Worm (Caenorhabditis elegans) whole organism, L1 larva: Measurements from ENCODE around the gene cth-2.

Source experiments
- ces-1 ChIP-seq: fragments of 150-350 bp; optimal IDR thresholded peaks from 2 replicates; lab custom pipeline; 2014; ENCODE audit warnings: missing biosample characterization, missing genetic modification reagents, missing genetic modification characterization
- dpl-1 ChIP-seq, 3 experiments: fragments of 150-350 bp in 2 of 3; sonication (generic microtip) in 1 of 3; optimal IDR thresholded peaks; 2 replicates each; lab custom pipeline; 2014 to 2017; ENCODE audit warnings: missing biosample characterization in 3 of 3, missing genetic modification characterization in 3 of 3, missing genetic modification reagents in 3 of 3
- elt-3 ChIP-seq, 6 experiments: fragments of 150-350 bp in 1 of 6; sonication (generic microtip); optimal IDR thresholded peaks; 2 replicates each; lab custom pipeline; 2017 to 2018; ENCODE audit warnings: missing biosample characterization in 6 of 6, missing genetic modification characterization in 6 of 6, inconsistent platforms in 1 of 6
- ets-5 ChIP-seq: fragments of 200-800 bp; sonication (Bioruptor generic); IDR thresholded peaks from 2 replicates; pipeline ENCODE4 v1.3.6; 2022; ENCODE audit warnings: missing genetic modification characterization, missing compliant biosample characterization
- irx-1 ChIP-seq: sonication (generic microtip); optimal IDR thresholded peaks from 2 replicates; lab custom pipeline; 2016; ENCODE audit warnings: missing genetic modification characterization, missing compliant biosample characterization
- lin-15B ChIP-seq: fragments of 150-350 bp; sonication (generic microtip); optimal IDR thresholded peaks from 3 replicates; lab custom pipeline; 2014; ENCODE audit warnings: missing biosample characterization, missing genetic modification characterization
- lin-35 ChIP-seq, 2 experiments: fragments of 150-350 bp; optimal IDR thresholded peaks; 2 replicates each; lab custom pipeline; 2014; ENCODE audit warnings: missing biosample characterization in 2 of 2, missing genetic modification characterization in 2 of 2, missing genetic modification reagents in 2 of 2
- lin-39 ChIP-seq: fragments of 150-350 bp; optimal IDR thresholded peaks from 2 replicates; lab custom pipeline; 2014; ENCODE audit warnings: missing biosample characterization, missing genetic modification reagents, missing genetic modification characterization
- lir-3 ChIP-seq: sonication (generic microtip); optimal IDR thresholded peaks from 2 replicates; lab custom pipeline; 2016; ENCODE audit warnings: mild to moderate bottlenecking, missing genetic modification characterization, moderate library complexity, missing compliant biosample characterization; ENCODE audit not compliant: poor library complexity
- lsy-2 ChIP-seq, 2 experiments: fragments of 150-350 bp; optimal IDR thresholded peaks; 2 replicates each; lab custom pipeline; 2014; ENCODE audit warnings: missing biosample characterization in 2 of 2, missing genetic modification characterization in 2 of 2
- nhr-12 ChIP-seq: sonication (generic microtip); optimal IDR thresholded peaks from 2 replicates; lab custom pipeline; 2017; ENCODE audit warnings: missing biosample characterization, missing genetic modification characterization
- nhr-28 ChIP-seq: fragments of 150-350 bp; optimal IDR thresholded peaks from 2 replicates; lab custom pipeline; 2014; ENCODE audit warnings: missing biosample characterization, missing genetic modification characterization
- snpc-4 ChIP-seq: fragments of 150-350 bp; optimal IDR thresholded peaks from 2 replicates; lab custom pipeline; 2014; ENCODE audit warnings: missing biosample characterization, missing genetic modification characterization

DNA sequence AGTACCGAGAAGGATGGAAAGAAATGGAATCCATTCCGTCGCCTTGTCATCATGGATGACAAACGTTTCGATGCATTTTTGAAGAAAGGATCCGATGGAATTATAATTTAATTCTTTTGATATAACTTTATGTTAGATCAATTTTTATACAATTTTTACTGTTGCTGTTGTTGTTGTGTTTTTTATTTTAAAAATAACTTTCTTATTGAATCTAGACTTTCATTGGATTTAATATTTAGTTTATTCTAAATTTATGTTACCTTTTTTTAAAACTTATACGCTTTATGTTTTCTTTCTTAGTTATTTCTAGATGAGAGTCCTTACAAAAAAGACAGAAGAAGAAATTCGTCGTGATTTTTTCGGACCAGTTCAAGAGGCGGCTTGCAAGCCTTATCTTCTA, 2.8 kb downstream of the cth-2 start, which contains the start of gene ZK1127.3:
- TF ChIP-seq lin-35 (GFP tag; optimal IDR thresholded peaks at IDR 0.05; lab: Kevin White, UChicago) (no peak), dpl-1 (GFP tag; optimal IDR thresholded peaks at IDR 0.05; lab: Kevin White, UChicago) (no peak), lir-3 (tag; lab: Kevin White, UChicago) (no peak), elt-3 (tag; optimal IDR thresholded peaks at IDR 0.05; lab: Kevin White, UChicago) (no peak), ets-5 (no peak), lin-15B (tag; lab: Kevin White, UChicago) (no peak), ces-1 (GFP tag; lab: Kevin White, UChicago) (no peak), irx-1 (tag; lab: Kevin White, UChicago) (no peak), nhr-28 (tag; lab: Kevin White, UChicago) (no peak), lin-39 (tag; lab: Kevin White, UChicago) (no peak), lsy-2 (tag; optimal IDR thresholded peaks at IDR 0.05; lab: Kevin White, UChicago) (no peak), nhr-12 (tag; lab: Kevin White, UChicago) (no peak), snpc-4 (no peak)
